Worm (Caenorhabditis elegans) whole organism, L2 larva: ENCODE data around the gene flr-4.

Experiments
- R02D3.7 ChIP-seq: fragments of 150-350 bp; optimal IDR thresholded peaks from 2 replicates; lab custom pipeline; 2014; ENCODE audit warnings: missing biosample characterization, missing genetic modification characterization
- ama-1 ChIP-seq: fragments of 150-350 bp; optimal IDR thresholded peaks from 2 replicates; lab custom pipeline; 2018; ENCODE audit warnings: inconsistent platforms
- dmd-4 ChIP-seq: sonication (generic microtip); optimal IDR thresholded peaks from 2 replicates; lab custom pipeline; 2017; ENCODE audit warnings: missing biosample characterization, missing genetic modification characterization
- fos-1 ChIP-seq: fragments of 150-350 bp; optimal IDR thresholded peaks from 2 replicates; lab custom pipeline; 2014; ENCODE audit warnings: missing biosample characterization, missing genetic modification characterization
- lin-39 ChIP-seq: fragments of 150-350 bp; optimal IDR thresholded peaks from 2 replicates; lab custom pipeline; 2014; ENCODE audit warnings: missing biosample characterization, missing genetic modification reagents, missing genetic modification characterization
- skn-1 ChIP-seq: sonication (generic microtip); optimal IDR thresholded peaks from 2 replicates; lab custom pipeline; 2017; ENCODE audit warnings: missing biosample characterization, missing genetic modification characterization
- zag-1 ChIP-seq: fragments of 150-350 bp; optimal IDR thresholded peaks from 2 replicates; lab custom pipeline; 2014; ENCODE audit warnings: missing biosample characterization, missing genetic modification characterization
- ztf-11 ChIP-seq: sonication (generic microtip); optimal IDR thresholded peaks from 2 replicates; lab custom pipeline; 2017; ENCODE audit warnings: missing biosample characterization, missing genetic modification characterization

ce11 chrX:15055914-15056313 lies 33.3 kb upstream of the flr-4 start, which contains the start of gene H03G16.7:
- TF ChIP-seq R02D3.7 (tag; lab: Kevin White, UChicago), result no peak
- no peak for TF ChIP-seq lin-39 (tag; lab: Kevin White, UChicago)
- TF ChIP-seq ama-1 (lab: Kevin White, UChicago), result no peak
- TF ChIP-seq zag-1, result no peak
- no peak for TF ChIP-seq fos-1 (tag; lab: Kevin White, UChicago)
- no peak for TF ChIP-seq dmd-4 (tag; lab: Kevin White, UChicago)
- TF ChIP-seq skn-1 (tag; lab: Kevin White, UChicago), result no peak
- no peak for TF ChIP-seq ztf-11
